Worm (Caenorhabditis elegans) whole organism, L4 larva: Measurements from ENCODE around the gene K08H10.10.

Experiments used
- D1046.2 ChIP-seq: fragments of 200-800 bp; sonication (Bioruptor generic); IDR thresholded peaks from 2 replicates; pipeline ENCODE4 v1.3.6; 2022; ENCODE audit warnings: missing genetic modification characterization, missing compliant biosample characterization
- T26A8.4 ChIP-seq: fragments of 200-800 bp; sonication (Bioruptor generic); IDR thresholded peaks from 2 replicates; pipeline ENCODE4 v1.3.6; 2022; ENCODE audit warnings: missing genetic modification characterization, missing compliant biosample characterization
- Y5F2A.4 ChIP-seq: fragments of 200-800 bp; sonication (Bioruptor generic); optimal IDR thresholded peaks from 2 replicates; lab custom pipeline; 2018; ENCODE audit warnings: mild to moderate bottlenecking, missing genetic modification characterization, missing compliant biosample characterization
- aha-1 ChIP-seq: fragments of 150-350 bp; peaks from one replicate; lab custom pipeline; 2014; ENCODE audit warnings: missing biosample characterization, missing genetic modification characterization
- aly-2 ChIP-seq: sonication (generic microtip); optimal IDR thresholded peaks from 2 replicates; lab custom pipeline; 2018; ENCODE audit warnings: missing biosample characterization, missing genetic modification characterization
- ama-1 ChIP-seq: fragments of 150-350 bp; optimal IDR thresholded peaks from 2 replicates; lab custom pipeline; 2014; ENCODE audit warnings: inconsistent platforms, mixed read lengths
- arid-1 ChIP-seq: fragments of 200-800 bp; sonication (Bioruptor generic); conservative IDR thresholded peaks from 2 replicates; pipeline ENCODE4 v1.3.6; 2022; ENCODE audit warnings: missing genetic modification reagents, missing genetic modification characterization, missing compliant biosample characterization
- attf-4 ChIP-seq: sonication (generic microtip); optimal IDR thresholded peaks from 3 replicates; lab custom pipeline; 2017; ENCODE audit warnings: missing biosample characterization, missing genetic modification characterization
- ceh-20 ChIP-seq: fragments of 200-800 bp; sonication (Bioruptor generic); IDR thresholded peaks from 2 replicates; pipeline ENCODE4 v1.3.6; 2022; ENCODE audit warnings: missing genetic modification reagents, missing genetic modification characterization, missing compliant biosample characterization
- ceh-28 ChIP-seq: fragments of 150-350 bp; optimal IDR thresholded peaks from 2 replicates; lab custom pipeline; 2014; ENCODE audit warnings: missing biosample characterization, missing genetic modification reagents, missing genetic modification characterization
- ceh-82 ChIP-seq: sonication (generic microtip); optimal IDR thresholded peaks from 2 replicates; lab custom pipeline; 2017; ENCODE audit warnings: missing biosample characterization, missing genetic modification characterization
- ctbp-1 ChIP-seq: fragments of 200-800 bp; sonication (Bioruptor generic); IDR thresholded peaks from 2 replicates; pipeline ENCODE4 v1.3.6; 2022; ENCODE audit warnings: missing genetic modification reagents, missing genetic modification characterization, missing compliant biosample characterization
- daf-16 ChIP-seq, 3 experiments: sonication (generic microtip); optimal IDR thresholded peaks; 2 replicates each; lab custom pipeline; 2016 to 2017; ENCODE audit warnings: missing genetic modification characterization in 3 of 3, missing genetic modification reagents in 3 of 3, mild to moderate bottlenecking in 2 of 3, missing compliant biosample characterization in 2 of 3, missing biosample characterization in 1 of 3, moderate library complexity in 1 of 3
- dmd-6 ChIP-seq: fragments of 200-800 bp; sonication (Bioruptor generic); IDR thresholded peaks from 2 replicates; pipeline ENCODE4 v1.3.6; 2022; ENCODE audit warnings: missing genetic modification reagents, missing genetic modification characterization, missing compliant biosample characterization
- dpl-1 ChIP-seq: fragments of 150-350 bp; optimal IDR thresholded peaks from 2 replicates; lab custom pipeline; 2014; ENCODE audit warnings: missing biosample characterization, missing genetic modification reagents, missing genetic modification characterization
- duxl-1 ChIP-seq: sonication (generic microtip); optimal IDR thresholded peaks from 2 replicates; lab custom pipeline; 2016; ENCODE audit warnings: mild to moderate bottlenecking, missing genetic modification characterization, moderate library complexity, missing compliant biosample characterization; ENCODE audit not compliant: poor library complexity
- dve-1 ChIP-seq: sonication (generic microtip); optimal IDR thresholded peaks from 2 replicates; lab custom pipeline; 2017; ENCODE audit warnings: antibody characterized with exemption, mild to moderate bottlenecking, missing genetic modification characterization, missing compliant biosample characterization; ENCODE audit not compliant: insufficient read depth
- egl-27 ChIP-seq: sonication (generic microtip); optimal IDR thresholded peaks from 3 replicates; lab custom pipeline; 2017; ENCODE audit warnings: missing biosample characterization, missing genetic modification reagents, missing genetic modification characterization
- hif-1 ChIP-seq, 2 experiments: sonication (generic microtip); optimal IDR thresholded peaks; 2 replicates each; lab custom pipeline; 2016 to 2017; ENCODE audit warnings: missing compliant biosample characterization in 2 of 2, missing genetic modification characterization in 2 of 2, missing genetic modification reagents in 2 of 2, missing genotype in 2 of 2, mild to moderate bottlenecking in 1 of 2
- hlh-11 ChIP-seq: fragments of 200-800 bp; sonication (Bioruptor generic); optimal IDR thresholded peaks from 2 replicates; lab custom pipeline; 2018; ENCODE audit warnings: mild to moderate bottlenecking, missing genetic modification characterization, missing compliant biosample characterization
- hlh-30 ChIP-seq: sonication (generic microtip); optimal IDR thresholded peaks from 2 replicates; lab custom pipeline; 2017; ENCODE audit warnings: antibody characterized with exemption, mild to moderate bottlenecking, missing genetic modification characterization, missing compliant biosample characterization; ENCODE audit not compliant: insufficient read depth
- hmg-1.1 ChIP-seq: fragments of 200-800 bp; sonication (Bioruptor generic); IDR thresholded peaks from 2 replicates; pipeline ENCODE4 v1.3.6; 2022; ENCODE audit warnings: missing genetic modification reagents, missing genetic modification characterization, missing compliant biosample characterization
- lsy-2 ChIP-seq, 2 experiments: fragments of 150-350 bp in 1 of 2; sonication (generic microtip) in 1 of 2; optimal IDR thresholded peaks; 2 replicates each; lab custom pipeline; 2014 to 2017; ENCODE audit warnings: missing biosample characterization in 2 of 2, missing genetic modification characterization in 2 of 2
- mdl-1 ChIP-seq, 2 experiments: fragments of 150-350 bp in 1 of 2; sonication (generic microtip) in 1 of 2; optimal IDR thresholded peaks; 2 replicates each; lab custom pipeline; 2014 to 2017; ENCODE audit warnings: missing biosample characterization in 2 of 2, missing genetic modification characterization in 2 of 2
- mep-1 ChIP-seq: fragments of 150-350 bp; sonication (generic microtip); optimal IDR thresholded peaks from 3 replicates; lab custom pipeline; 2014; ENCODE audit warnings: missing biosample characterization, missing genetic modification characterization
- mes-2 ChIP-seq: sonication (generic microtip); optimal IDR thresholded peaks from 2 replicates; lab custom pipeline; 2016; ENCODE audit warnings: missing genotype, mild to moderate bottlenecking, missing genetic modification characterization, missing compliant biosample characterization; ENCODE audit not compliant: poor library complexity, severe bottlenecking
- mxl-2 ChIP-seq: fragments of 200-800 bp; sonication (Bioruptor generic); conservative IDR thresholded peaks from 2 replicates; pipeline ENCODE4 v1.3.6; 2022; ENCODE audit warnings: missing genetic modification reagents, missing genetic modification characterization, missing compliant biosample characterization
- mxl-3 ChIP-seq: fragments of 200-800 bp; sonication (Bioruptor generic); optimal IDR thresholded peaks from 2 replicates; lab custom pipeline; 2018; ENCODE audit warnings: mild to moderate bottlenecking, missing genetic modification characterization, missing compliant biosample characterization
- nhr-102 ChIP-seq: sonication (generic microtip); optimal IDR thresholded peaks from 2 replicates; lab custom pipeline; 2016; ENCODE audit warnings: mild to moderate bottlenecking, missing genetic modification characterization, moderate library complexity, missing compliant biosample characterization
- nhr-11 ChIP-seq: fragments of 150-350 bp; optimal IDR thresholded peaks from 2 replicates; lab custom pipeline; 2014; ENCODE audit warnings: missing biosample characterization, missing genetic modification characterization
- nhr-237 ChIP-seq: sonication (generic microtip); optimal IDR thresholded peaks from 2 replicates; lab custom pipeline; 2017; ENCODE audit warnings: missing biosample characterization, missing genetic modification characterization
- nhr-28 ChIP-seq: fragments of 150-350 bp; optimal IDR thresholded peaks from 2 replicates; lab custom pipeline; 2014; ENCODE audit warnings: missing biosample characterization, missing genetic modification characterization
- nhr-48 ChIP-seq: sonication (generic microtip); optimal IDR thresholded peaks from 2 replicates; lab custom pipeline; 2016; ENCODE audit warnings: mild to moderate bottlenecking, missing genetic modification characterization, missing compliant biosample characterization
- nhr-6 ChIP-seq: fragments of 150-350 bp; optimal IDR thresholded peaks from 2 replicates; lab custom pipeline; 2014; ENCODE audit warnings: missing biosample characterization, missing genetic modification characterization
- php-3 ChIP-seq: fragments of 200-800 bp; sonication (Bioruptor generic); IDR thresholded peaks from 2 replicates; pipeline ENCODE4 v1.3.6; 2022; ENCODE audit warnings: missing genetic modification reagents, missing genetic modification characterization, missing compliant biosample characterization
- pqm-1 ChIP-seq: sonication (generic microtip); optimal IDR thresholded peaks from 2 replicates; lab custom pipeline; 2017; ENCODE audit warnings: missing biosample characterization, missing genetic modification characterization
- rbr-2 ChIP-seq: sonication (generic microtip); optimal IDR thresholded peaks from 2 replicates; lab custom pipeline; 2016; ENCODE audit warnings: missing genotype, missing genetic modification characterization, missing compliant biosample characterization
- spr-1 ChIP-seq: sonication (generic microtip); optimal IDR thresholded peaks from 2 replicates; lab custom pipeline; 2016; ENCODE audit warnings: mild to moderate bottlenecking, missing genetic modification characterization, missing compliant biosample characterization
- spr-3 ChIP-seq: fragments of 200-800 bp; sonication (Bioruptor generic); optimal IDR thresholded peaks from 2 replicates; lab custom pipeline; 2018; ENCODE audit warnings: mild to moderate bottlenecking, missing genetic modification characterization, missing compliant biosample characterization
- unc-62 ChIP-seq, 3 experiments: fragments of 150-350 bp in 1 of 3; sonication (generic microtip); optimal IDR thresholded peaks in 2 of 3; peaks in 1 of 3; 1 replicate in 1 of 3; 2 replicates in 2 of 3; lab custom pipeline; 2014 to 2017; ENCODE audit warnings: missing biosample characterization in 3 of 3, missing genetic modification characterization in 3 of 3, missing genetic modification reagents in 3 of 3, missing genotype in 1 of 3
- zag-1 ChIP-seq: fragments of 150-350 bp; optimal IDR thresholded peaks from 2 replicates; lab custom pipeline; 2014; ENCODE audit warnings: missing biosample characterization, missing genetic modification characterization
- zfp-3 ChIP-seq: fragments of 200-800 bp; sonication (Bioruptor generic); conservative IDR thresholded peaks from 2 replicates; pipeline ENCODE4 v1.3.6; 2022; ENCODE audit warnings: missing genetic modification reagents, missing genetic modification characterization, missing compliant biosample characterization

The K08H10.10 gene

DNA sequence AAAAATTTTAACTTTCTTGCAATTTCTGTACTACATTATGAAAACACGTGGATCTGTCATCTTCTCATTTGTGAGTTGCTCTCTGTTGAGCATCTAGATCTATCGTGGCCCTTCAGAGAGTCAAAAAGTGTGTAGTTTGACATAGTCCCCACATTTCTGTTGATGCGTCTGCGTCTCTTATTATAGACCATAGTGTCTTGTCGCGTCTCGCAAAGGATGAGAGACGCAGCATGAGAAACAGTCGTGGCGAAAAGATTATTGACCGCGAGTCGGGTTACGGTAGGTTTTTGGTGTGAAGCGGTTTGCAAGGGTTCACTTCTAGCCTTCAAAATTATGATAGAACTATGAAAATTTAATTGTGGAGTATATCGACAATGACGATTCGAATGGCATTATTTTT is 41.4 kb downstream of the K08H10.10 start:
- TF ChIP-seq nhr-11 (tag; lab: Kevin White, UChicago): peak; percentile 46
- peak; percentile 49 for TF ChIP-seq spr-3 (GFP tag; lab: Kevin White, UChicago)
- no peak for TF ChIP-seq mxl-2 (GFP tag; lab: Robert Waterston, UW)
- TF ChIP-seq dmd-6: peak; percentile 61
- peak; percentile 42; the same call in 1 of the 2 replicates for TF ChIP-seq arid-1
- TF ChIP-seq mdl-1 (tag; optimal IDR thresholded peaks at IDR 0.05; lab: Kevin White, UChicago): peak; percentile 45 to 65
- peak; percentile 57 for TF ChIP-seq mxl-3 (GFP tag; lab: Kevin White, UChicago)
- peak; percentile 49 for TF ChIP-seq dpl-1
- TF ChIP-seq D1046.2 (GFP tag; lab: Robert Waterston, UW): no peak
- no peak for TF ChIP-seq mep-1 (tag; lab: Kevin White, UChicago)
- TF ChIP-seq nhr-237 (tag; lab: Kevin White, UChicago): no peak
- TF ChIP-seq nhr-6 (tag; lab: Kevin White, UChicago): peak; percentile 70
- TF ChIP-seq Y5F2A.4 (GFP tag; lab: Kevin White, UChicago): no peak
- TF ChIP-seq hif-1 (tag; optimal IDR thresholded peaks at IDR 0.05; lab: Kevin White, UChicago): peak in 1 of 2 experiments; percentile 47
- TF ChIP-seq nhr-48: peak; percentile 15
- TF ChIP-seq unc-62 (GFP tag; optimal IDR thresholded peaks at IDR 0.05 in 1 of 2; lab: Kevin White, UChicago): peak in 1 of 2 experiments; percentile 97
- TF ChIP-seq unc-62 (tag; optimal IDR thresholded peaks at IDR 0.05; lab: Kevin White, UChicago): no peak
- TF ChIP-seq nhr-28: peak; percentile 49
- TF ChIP-seq aha-1 (tag; lab: Kevin White, UChicago): peak; percentile 97
- TF ChIP-seq rbr-2 (tag; lab: Kevin White, UChicago): peak; percentile 51
- peak; percentile 79 for TF ChIP-seq mes-2
- TF ChIP-seq hlh-11 (tag; lab: Kevin White, UChicago): peak; percentile 66
- TF ChIP-seq ctbp-1 (GFP tag; lab: Robert Waterston, UW): peak; percentile 50; the same call in 1 of the 2 replicates
- no peak for TF ChIP-seq attf-4
- peak; percentile 76 for TF ChIP-seq hlh-30 (tag; lab: Kevin White, UChicago)
- TF ChIP-seq ceh-82 (tag; lab: Kevin White, UChicago): no peak
- peak; percentile 6 for TF ChIP-seq nhr-102 (tag; lab: Kevin White, UChicago)
- no peak for TF ChIP-seq pqm-1 (tag; lab: Kevin White, UChicago)
- TF ChIP-seq aly-2 (tag; lab: Kevin White, UChicago): no peak
- TF ChIP-seq lsy-2 (tag; optimal IDR thresholded peaks at IDR 0.05; lab: Kevin White, UChicago): peak; percentile 87 to 97
- peak; percentile 75 for TF ChIP-seq dve-1 (tag; lab: Kevin White, UChicago)
- TF ChIP-seq T26A8.4 (GFP tag; lab: Robert Waterston, UW): peak; percentile 38; the same call in 1 of the 2 replicates
- 0 out of 2 replicates have a peak, but pooled peaks have one; percentile 48 for TF ChIP-seq zfp-3 (GFP tag; lab: Robert Waterston, UW)
- peak; percentile 10 for TF ChIP-seq spr-1 (tag; lab: Kevin White, UChicago)
- TF ChIP-seq hmg-1.1 (GFP tag; lab: Robert Waterston, UW): peak; percentile 78
- TF ChIP-seq php-3 (GFP tag; lab: Robert Waterston, UW): no peak
- TF ChIP-seq ceh-20 (GFP tag; lab: Robert Waterston, UW): peak; percentile 71
- TF ChIP-seq ceh-28 (tag; lab: Kevin White, UChicago): peak; percentile 33
- no peak for TF ChIP-seq daf-16 (GFP tag; optimal IDR thresholded peaks at IDR 0.05; lab: Kevin White, UChicago)
- TF ChIP-seq daf-16 (tag; optimal IDR thresholded peaks at IDR 0.05; lab: Kevin White, UChicago): peak; percentile 61
- TF ChIP-seq egl-27 (tag; lab: Kevin White, UChicago): no peak
- TF ChIP-seq ama-1 (lab: Kevin White, UChicago): no peak
- TF ChIP-seq duxl-1: peak; percentile 31
- no peak for TF ChIP-seq zag-1 (tag; lab: Kevin White, UChicago)
